Worm (Caenorhabditis elegans) whole organism, L4 larva: ENCODE results near the gene C06E7.88.
A peak's percentile ranks its signal among the peaks of the same experiment; 100 is the strongest.

Experiments
- unc-62 ChIP-seq, 3 experiments: fragments of 150-350 bp in 1 of 3; sonication (generic microtip); optimal IDR thresholded peaks in 2 of 3; peaks in 1 of 3; 1 replicate in 1 of 3; 2 replicates in 2 of 3; lab custom pipeline; 2014 to 2017; ENCODE audit warnings: missing biosample characterization in 3 of 3, missing genetic modification characterization in 3 of 3, missing genetic modification reagents in 3 of 3, missing genotype in 1 of 3
- ztf-7 ChIP-seq: fragments of 150-350 bp; optimal IDR thresholded peaks from 2 replicates; lab custom pipeline; 2014; ENCODE audit warnings: missing biosample characterization, missing genetic modification characterization

DNA sequence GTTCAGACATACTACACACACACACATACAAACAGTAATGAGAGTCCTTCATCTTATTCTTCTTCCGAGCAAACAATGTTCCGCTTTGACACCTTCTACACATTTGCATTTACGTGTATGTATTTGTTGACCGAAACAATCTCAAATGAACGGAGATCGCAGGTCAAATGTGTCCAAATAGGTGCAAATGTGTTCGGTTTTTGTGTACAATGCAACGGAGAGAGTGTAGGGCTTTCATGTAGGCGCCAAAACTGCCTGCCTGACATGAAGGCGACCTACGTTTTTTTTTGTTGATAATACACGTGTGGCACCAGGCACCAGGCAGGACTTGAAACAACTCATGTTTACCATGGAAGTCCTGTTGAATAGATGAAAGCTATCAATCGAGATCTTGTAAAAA is 10.1 kb downstream of the C06E7.88 start:
- TF ChIP-seq ztf-7 (tag; lab: Kevin White, UChicago): no peak
- TF ChIP-seq unc-62 (GFP tag; optimal IDR thresholded peaks at IDR 0.05 in 1 of 2; lab: Kevin White, UChicago): peak in 1 of 2 experiments; percentile 91
- TF ChIP-seq unc-62 (tag; optimal IDR thresholded peaks at IDR 0.05; lab: Kevin White, UChicago): no peak
